Fruit fly (Drosophila melanogaster): Measurements from ENCODE around the gene CG11590.

DNA sequence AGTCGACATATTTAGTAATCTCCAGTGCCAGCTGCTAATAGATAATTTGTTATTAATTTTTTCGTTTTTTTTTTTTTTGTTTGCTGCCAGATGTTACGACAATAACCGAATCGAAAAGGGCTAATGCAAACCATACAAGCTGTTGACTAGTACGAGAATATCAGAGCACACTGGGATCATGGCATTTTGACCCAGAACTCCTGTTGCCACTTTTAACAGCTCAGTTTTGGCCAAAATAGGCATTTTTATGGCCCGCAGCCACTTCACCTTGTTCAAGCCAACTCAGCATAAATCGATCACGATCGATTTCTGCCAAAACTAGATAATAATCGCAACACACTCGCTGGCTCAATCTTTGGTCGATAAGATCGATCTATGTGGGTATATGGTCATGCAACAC, 48.1 kb upstream of the CG11590 start, which contains the start of gene CG12479:
- TF ChIP-seq Sox102F (GFP tag; optimal IDR thresholded peaks at IDR 0.05) (no peak), Met (GFP tag; optimal IDR thresholded peaks at IDR 0.05) (no peak), vri (GFP tag; optimal IDR thresholded peaks at IDR 0.05) (no peak), CG6163 (GFP tag; IDR thresholded peaks at IDR 0.05) (no peak), pdm3 (GFP tag; optimal IDR thresholded peaks at IDR 0.05) (no peak), CG10631 (GFP tag; optimal IDR thresholded peaks at IDR 0.05) (no peak), CG16779 (tag; optimal IDR thresholded peaks at IDR 0.05) (no peak), CG32006 (GFP tag; optimal IDR thresholded peaks at IDR 0.05) (no peak), Hr39 (GFP tag; optimal IDR thresholded peaks at IDR 0.05) (no peak), Gug (GFP tag; IDR thresholded peaks at IDR 0.05) (no peak), CG4318 (GFP tag; optimal IDR thresholded peaks at IDR 0.05) (no peak), cyc (GFP tag; optimal IDR thresholded peaks at IDR 0.05) (no peak), acj6 (GFP tag; optimal IDR thresholded peaks at IDR 0.05) (no peak)

Measured in whole organism, prepupa.